Fruit fly (Drosophila melanogaster) whole organism, pupa: ENCODE results near the gene CG33298.

Experiments used
- EcR ChIP-seq: fragments of 200-800 bp; sonication (Bioruptor generic); optimal IDR thresholded peaks from 3 replicates; lab custom pipeline; 2019; ENCODE audit warnings: missing biosample characterization, missing genetic modification characterization, mild to moderate bottlenecking, moderate library complexity, missing genetic modification reagents
- Ets98B ChIP-seq: fragments of 200-800 bp; sonication (Bioruptor generic); IDR thresholded peaks from 2 replicates; pipeline ENCODE4 v1.3.6; 2022; ENCODE audit warnings: missing biosample characterization, missing genetic modification characterization
- Snoo ChIP-seq: fragments of 200-800 bp; sonication (Bioruptor generic); optimal IDR thresholded peaks from 3 replicates; lab custom pipeline; 2017; ENCODE audit warnings: missing biosample characterization, mild to moderate bottlenecking, missing genetic modification characterization, inconsistent platforms

dm6 chr2L:9487468-9487867 lies 7.8 kb upstream of the CG33298 start:
- TF ChIP-seq Snoo, result no peak
- no peak for TF ChIP-seq EcR (GFP tag; lab: Kevin White, UChicago)
- no peak for TF ChIP-seq Ets98B
